Fruit fly (Drosophila melanogaster): ENCODE results near the gene CG42449.

dm6 chrX:5696436-5697022 lies 13.5 kb downstream of the CG42449 start:
- TF ChIP-seq achi (GFP tag; optimal IDR thresholded peaks at IDR 0.05) = peak; percentile 96
- TF ChIP-seq Gug (GFP tag; IDR thresholded peaks at IDR 0.05) = peak; percentile 93
- peak; percentile 70 for TF ChIP-seq Blimp-1 (GFP tag; optimal IDR thresholded peaks at IDR 0.05)
- TF ChIP-seq Lpt (GFP tag; optimal IDR thresholded peaks at IDR 0.05) = peak; percentile 94
- TF ChIP-seq Sox15 (GFP tag; optimal IDR thresholded peaks at IDR 0.05) = peak; percentile 96
